Worm (Caenorhabditis elegans) whole organism, L1 larva: ENCODE measurements around the gene sec-31.

Experiments
- mep-1 ChIP-seq: fragments of 150-350 bp; optimal IDR thresholded peaks from 2 replicates; lab custom pipeline; 2014; ENCODE audit warnings: missing biosample characterization, missing genetic modification characterization
- nhr-76 ChIP-seq: sonication (generic microtip); optimal IDR thresholded peaks from 2 replicates; lab custom pipeline; 2017; ENCODE audit warnings: missing biosample characterization, missing genetic modification characterization
- zag-1 ChIP-seq: fragments of 150-350 bp; optimal IDR thresholded peaks from 2 replicates; lab custom pipeline; 2014; ENCODE audit warnings: missing biosample characterization, missing genetic modification characterization

ce11 chrIV:11379254-11379653 is 7.7 kb upstream of the sec-31 start, which contains the start of gene fbxb-76:
- TF ChIP-seq mep-1 (tag; lab: Kevin White, UChicago): no peak
- no peak for TF ChIP-seq zag-1 (tag; lab: Kevin White, UChicago)
- no peak for TF ChIP-seq nhr-76 (tag; lab: Kevin White, UChicago)
